ENCODE assay signal across 5 fruit fly cellular contexts in the genomic region with DNA sequence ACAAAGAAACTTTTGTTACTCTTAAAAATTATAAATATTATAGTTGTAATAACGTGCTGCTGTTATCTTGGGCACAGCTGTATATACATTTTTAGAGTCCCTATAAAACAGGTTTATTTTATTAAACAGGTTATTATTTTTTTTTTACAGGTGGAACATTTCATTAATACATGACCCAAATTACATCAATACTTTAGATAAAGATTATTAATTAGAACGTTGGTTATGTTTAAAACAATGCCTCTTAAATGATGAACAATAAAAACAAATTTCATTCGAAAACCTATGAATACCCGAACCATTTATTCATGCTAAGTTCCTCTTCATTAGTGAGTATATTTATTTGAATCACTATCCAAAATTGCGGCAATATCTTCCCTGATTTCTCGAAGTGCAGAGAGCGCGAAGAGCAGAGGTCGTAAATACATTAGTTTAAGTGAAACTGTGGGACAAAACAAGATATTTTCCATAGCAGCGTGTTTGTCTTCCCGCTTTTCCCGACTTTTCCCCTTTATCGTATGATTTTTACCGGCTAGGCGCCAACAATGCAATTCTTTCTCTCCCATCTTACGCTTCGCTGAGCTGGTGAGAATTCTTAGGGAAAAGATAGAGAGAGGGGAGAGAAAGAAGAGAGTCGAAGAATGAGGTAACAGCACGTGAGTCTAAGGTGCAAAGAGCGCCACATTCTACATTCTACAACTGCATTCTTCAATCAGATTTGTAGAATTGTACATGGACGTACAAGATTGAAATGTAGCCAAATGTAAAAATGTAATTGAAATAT.
TF ChIP-seq lines count a peak whose summit lies in the region.

No protein-coding gene starts in this region.

TF ChIP-seq in whole organism, adult, 20 proteins besides CTCF, POLR2A, EP300 and RAD21 (continued from another document):
- TF ChIP-seq cnc (optimal IDR thresholded peaks at IDR 0.05; lab: Kevin White, UChicago) = no peak
- TF ChIP-seq ovo (GFP tag; optimal IDR thresholded peaks at IDR 0.05; lab: Kevin White, UChicago) = no peak
- peak; percentile 30 for TF ChIP-seq CG5204 (GFP tag; optimal IDR thresholded peaks at IDR 0.05; lab: Kevin White, UChicago)
- TF ChIP-seq toe (GFP tag; optimal IDR thresholded peaks at IDR 0.05; lab: Kevin White, UChicago) = peak; percentile 47

TF ChIP-seq in whole organism, embryonic, 481 proteins besides CTCF, POLR2A, EP300 and RAD21 (continued from another document and continues in another):
- no peak for TF ChIP-seq Jarid2 (GFP tag; optimal IDR thresholded peaks at IDR 0.05; lab: Kevin White, UChicago)
- TF ChIP-seq pnt (GFP tag; optimal IDR thresholded peaks at IDR 0.05; lab: Kevin White, UChicago) = peak; percentile 24
- peak; percentile 68 for TF ChIP-seq lmd (GFP tag; IDR thresholded peaks at IDR 0.05; lab: Robert Waterston, UW)
- TF ChIP-seq CG1233 (GFP tag; optimal IDR thresholded peaks at IDR 0.05; lab: Kevin White, UChicago) = peak; percentile 25
- no peak for TF ChIP-seq CG42726 (GFP tag; IDR thresholded peaks at IDR 0.05; lab: Robert Waterston, UW; ENCODE audit: partially characterized antibody)
- TF ChIP-seq CG14667 (GFP tag; IDR thresholded peaks at IDR 0.05; lab: Robert Waterston, UW) = peak; percentile 43
- TF ChIP-seq ranshi (GFP tag; IDR thresholded peaks at IDR 0.05; lab: Robert Waterston, UW) = peak; percentile 11; the same call in 1 of the 2 replicates
- peak; percentile 54 for TF ChIP-seq CG11504 (tag; optimal IDR thresholded peaks at IDR 0.05; lab: Kevin White, UChicago)
- peak; percentile 54 for TF ChIP-seq CG3847 (GFP tag; IDR thresholded peaks at IDR 0.05; lab: Robert Waterston, UW)
- TF ChIP-seq Hr51 (GFP tag; optimal IDR thresholded peaks at IDR 0.05; lab: Kevin White, UChicago) = peak in 1 of 2 experiments; percentile 36
- no peak for TF ChIP-seq Fer3 (tag; optimal IDR thresholded peaks at IDR 0.05; lab: Kevin White, UChicago)
- TF ChIP-seq pho (GFP tag; optimal IDR thresholded peaks at IDR 0.05; lab: Kevin White, UChicago) = peak; percentile 7
- TF ChIP-seq CG10267 (tag; optimal IDR thresholded peaks at IDR 0.05; lab: Kevin White, UChicago) = peak; percentile 15
- TF ChIP-seq chif (GFP tag; optimal IDR thresholded peaks at IDR 0.05; lab: Kevin White, UChicago) = peak in 1 of 2 experiments; percentile 53
- TF ChIP-seq toy (GFP tag; IDR thresholded peaks at IDR 0.05; lab: Robert Waterston, UW) = no peak
- peak; percentile 39 for TF ChIP-seq dmrt99B (tag; optimal IDR thresholded peaks at IDR 0.05; lab: Kevin White, UChicago)
- peak; percentile 55 for TF ChIP-seq zfh2 (GFP tag; optimal IDR thresholded peaks at IDR 0.05; lab: Kevin White, UChicago)
- peak; percentile 39 for TF ChIP-seq HLH54F (GFP tag; optimal IDR thresholded peaks at IDR 0.05; lab: Kevin White, UChicago)
- peak; percentile 71 for TF ChIP-seq CG32532 (GFP tag; IDR thresholded peaks at IDR 0.05; lab: Robert Waterston, UW)
- peak in 1 of 2 experiments; percentile 27 for TF ChIP-seq Hr78 (GFP tag; optimal IDR thresholded peaks at IDR 0.05; lab: Kevin White, UChicago)
- TF ChIP-seq CG18619 (GFP tag; optimal IDR thresholded peaks at IDR 0.05; lab: Kevin White, UChicago) = peak; percentile 57
- TF ChIP-seq ewg (GFP tag; optimal IDR thresholded peaks at IDR 0.05; lab: Kevin White, UChicago) = peak; percentile 26
- TF ChIP-seq ind (GFP tag; optimal IDR thresholded peaks at IDR 0.05; lab: Kevin White, UChicago) = peak; percentile 41
- TF ChIP-seq CG9932 (GFP tag; IDR thresholded peaks at IDR 0.05; lab: Robert Waterston, UW) = peak; percentile 69
- peak; percentile 56 for TF ChIP-seq NfI (GFP tag; optimal IDR thresholded peaks at IDR 0.05; lab: Kevin White, UChicago)
- peak; percentile 35 for TF ChIP-seq HHEX (GFP tag; optimal IDR thresholded peaks at IDR 0.05; lab: Kevin White, UChicago)
- TF ChIP-seq CG6175 (GFP tag; IDR thresholded peaks at IDR 0.05; lab: Robert Waterston, UW) = no peak
- peak; percentile 7 for TF ChIP-seq CG15269 (tag; optimal IDR thresholded peaks at IDR 0.05; lab: Kevin White, UChicago)
- peak; percentile 25 for TF ChIP-seq unpg (GFP tag; optimal IDR thresholded peaks at IDR 0.05; lab: Kevin White, UChicago)

TF ChIP-seq in whole organism, prepupa, 60 proteins besides CTCF, POLR2A, EP300 and RAD21 (continued from another document and continues in another):
- TF ChIP-seq CG8632 (GFP tag; optimal IDR thresholded peaks at IDR 0.05; lab: Kevin White, UChicago) (peak; percentile 12), Sox15 (GFP tag; optimal IDR thresholded peaks at IDR 0.05; lab: Kevin White, UChicago) (peak; percentile 12), OdsH (GFP tag; optimal IDR thresholded peaks at IDR 0.05; lab: Kevin White, UChicago) (peak; percentile 49), Sox102F (GFP tag; optimal IDR thresholded peaks at IDR 0.05; lab: Kevin White, UChicago) (no peak), Eip78C (GFP tag; lab: Kevin White, UChicago) (peak; percentile 72), Eip75B (GFP tag; optimal IDR thresholded peaks at IDR 0.05; lab: Kevin White, UChicago) (no peak), Sox14 (GFP tag; optimal IDR thresholded peaks at IDR 0.05; lab: Kevin White, UChicago) (peak; percentile 44), salr (GFP tag; optimal IDR thresholded peaks at IDR 0.05; lab: Kevin White, UChicago) (peak in 1 of 2 experiments; percentile 86), CG6792 (GFP tag; optimal IDR thresholded peaks at IDR 0.05; lab: Kevin White, UChicago) (peak; percentile 15), CG7368 (GFP tag; optimal IDR thresholded peaks at IDR 0.05; lab: Kevin White, UChicago) (no peak), spab (GFP tag; optimal IDR thresholded peaks at IDR 0.05; lab: Kevin White, UChicago) (no peak), Smox (GFP tag; optimal IDR thresholded peaks at IDR 0.05; lab: Kevin White, UChicago) (no peak), Met (GFP tag; optimal IDR thresholded peaks at IDR 0.05; lab: Kevin White, UChicago) (peak; percentile 3), CG32006 (GFP tag; optimal IDR thresholded peaks at IDR 0.05; lab: Kevin White, UChicago) (peak; percentile 85), CG16779 (tag; optimal IDR thresholded peaks at IDR 0.05; lab: Kevin White, UChicago) (no peak), CG11294 (GFP tag; IDR thresholded peaks at IDR 0.05; lab: Robert Waterston, UW) (peak; percentile 55), cyc (GFP tag; optimal IDR thresholded peaks at IDR 0.05; lab: Kevin White, UChicago) (no peak), CG4318 (GFP tag; optimal IDR thresholded peaks at IDR 0.05; lab: Kevin White, UChicago) (peak; percentile 67), CG1621 (tag; optimal IDR thresholded peaks at IDR 0.05; lab: Kevin White, UChicago) (peak; percentile 7), Gug (GFP tag; IDR thresholded peaks at IDR 0.05; lab: Robert Waterston, UW) (peak; percentile 75), CG6163 (GFP tag; IDR thresholded peaks at IDR 0.05; lab: Robert Waterston, UW) (peak; percentile 69), esn (GFP tag; optimal IDR thresholded peaks at IDR 0.05; lab: Kevin White, UChicago) (no peak), net (GFP tag; optimal IDR thresholded peaks at IDR 0.05; lab: Kevin White, UChicago) (peak; percentile 41), CG6854 (GFP tag; optimal IDR thresholded peaks at IDR 0.05; lab: Kevin White, UChicago) (no peak), CG10669 (GFP tag; optimal IDR thresholded peaks at IDR 0.05; lab: Kevin White, UChicago) (peak; percentile 34), Ets21C (GFP tag; optimal IDR thresholded peaks at IDR 0.05; lab: Kevin White, UChicago) (no peak), CG3032 (tag; optimal IDR thresholded peaks at IDR 0.05; lab: Kevin White, UChicago) (no peak), fkh (GFP tag; optimal IDR thresholded peaks at IDR 0.05; lab: Kevin White, UChicago) (no peak), achi (GFP tag; optimal IDR thresholded peaks at IDR 0.05; lab: Kevin White, UChicago) (peak; percentile 19), pdm3 (GFP tag; optimal IDR thresholded peaks at IDR 0.05; lab: Kevin White, UChicago) (peak; percentile 11), eg (GFP tag; IDR thresholded peaks at IDR 0.05; lab: Robert Waterston, UW) (peak; percentile 76), Eip93F (GFP tag; optimal IDR thresholded peaks at IDR 0.05; lab: Kevin White, UChicago) (no peak)

TF ChIP-seq in whole organism, pupa, 21 proteins besides CTCF, POLR2A, EP300 and RAD21 (continued from another document):
- no peak for TF ChIP-seq Pif1B (GFP tag; optimal IDR thresholded peaks at IDR 0.05; lab: Kevin White, UChicago)
- no peak for TF ChIP-seq D1 (tag; optimal IDR thresholded peaks at IDR 0.05; lab: Kevin White, UChicago)
- TF ChIP-seq CG8301 (tag; optimal IDR thresholded peaks at IDR 0.05; lab: Kevin White, UChicago) = peak; percentile 52
TF ChIP-seq in whole organism, pupa: peak in this region for 12.

TF ChIP-seq in whole organism, wandering third instar larva, 38 proteins besides CTCF, POLR2A, EP300 and RAD21 (continued from another document):
- no peak for TF ChIP-seq usp (GFP tag; optimal IDR thresholded peaks at IDR 0.05; lab: Kevin White, UChicago)
- TF ChIP-seq Myc (optimal IDR thresholded peaks at IDR 0.05; lab: Kevin White, UChicago) = no peak
- TF ChIP-seq ey (GFP tag; optimal IDR thresholded peaks at IDR 0.05; lab: Kevin White, UChicago) = no peak
- TF ChIP-seq brk (GFP tag; optimal IDR thresholded peaks at IDR 0.05; lab: Kevin White, UChicago) = no peak
- no peak for TF ChIP-seq sv (GFP tag; optimal IDR thresholded peaks at IDR 0.05; lab: Kevin White, UChicago)
- TF ChIP-seq jim (GFP tag; optimal IDR thresholded peaks at IDR 0.05; lab: Kevin White, UChicago) = no peak
- TF ChIP-seq fru (GFP tag; optimal IDR thresholded peaks at IDR 0.05; lab: Kevin White, UChicago) = no peak
- TF ChIP-seq Hr83 (GFP tag; optimal IDR thresholded peaks at IDR 0.05; lab: Kevin White, UChicago; ENCODE audit: poor library complexity, severe bottlenecking) = no peak
- TF ChIP-seq dmrt93B (GFP tag; optimal IDR thresholded peaks at IDR 0.05; lab: Kevin White, UChicago) = peak; percentile 3
